Worm (Caenorhabditis elegans): ENCODE data around the gene nfyc-1.

DNA sequence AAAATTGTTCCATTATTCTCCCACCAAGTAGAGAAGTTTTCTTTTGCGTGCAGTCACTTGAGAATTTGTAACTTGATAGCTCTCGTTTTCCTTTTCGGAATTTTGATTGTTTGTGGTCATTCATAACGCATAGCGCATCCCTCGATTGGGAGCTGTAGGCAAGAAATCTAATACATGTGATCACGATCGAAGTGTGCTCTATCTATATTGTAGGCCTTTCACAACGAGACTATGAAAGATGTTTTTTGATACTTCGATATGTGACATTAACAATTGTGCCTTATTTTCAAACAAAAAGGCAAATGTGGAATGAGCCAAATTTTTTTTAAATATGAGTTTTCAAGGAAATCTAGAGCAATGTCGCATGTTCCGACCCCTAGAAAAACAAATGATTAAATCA, 32.1 kb downstream of the nfyc-1 start:
- TF ChIP-seq nfya-2 (GFP tag; IDR thresholded peaks at IDR 0.05) (no peak), tbp1 (GFP tag; optimal IDR thresholded peaks at IDR 0.05) (no peak), mel-28 (tag; optimal IDR thresholded peaks at IDR 0.05; ENCODE audit: borderline replicate concordance) (no peak), somi-1 (GFP tag; optimal IDR thresholded peaks at IDR 0.05) (no peak), repo-1 (tag; optimal IDR thresholded peaks at IDR 0.05) (no peak), pha-4 (tag; optimal IDR thresholded peaks at IDR 0.05) (no peak)

Data from whole organism, young adult.